Worm (Caenorhabditis elegans): Measurements from ENCODE around the gene cyp-32A1.

The cyp-32A1 gene

ce11 chrV:7826362-7826761, 44.8 kb downstream of the cyp-32A1 start:
- TF ChIP-seq ceh-9 (tag; optimal IDR thresholded peaks at IDR 0.05) (no peak), lsy-12 (tag; optimal IDR thresholded peaks at IDR 0.05) (no peak), egl-5 (tag; optimal IDR thresholded peaks at IDR 0.05) (no peak), pqm-1 (tag; optimal IDR thresholded peaks at IDR 0.05) (no peak), mdl-1 (tag; optimal IDR thresholded peaks at IDR 0.05) (no peak), unc-62 (GFP tag; optimal IDR thresholded peaks at IDR 0.05) (no peak), fkh-2 (tag; optimal IDR thresholded peaks at IDR 0.05) (no peak), jun-1 (tag; optimal IDR thresholded peaks at IDR 0.05) (no peak), lin-39 (tag; optimal IDR thresholded peaks at IDR 0.05) (no peak), snpc-4 (tag; optimal IDR thresholded peaks at IDR 0.05) (no peak), fos-1 (tag; optimal IDR thresholded peaks at IDR 0.05) (no peak), pha-4 (tag; optimal IDR thresholded peaks at IDR 0.05) (no peak), zag-1 (tag; optimal IDR thresholded peaks at IDR 0.05) (no peak), nhr-23 (tag; optimal IDR thresholded peaks at IDR 0.05) (no peak), nhr-67 (tag; optimal IDR thresholded peaks at IDR 0.05) (no peak), nfya-1 (tag; optimal IDR thresholded peaks at IDR 0.05; ENCODE audit: insufficient read depth) (no peak)

- TF ChIP-seq eor-1 (tag; optimal IDR thresholded peaks at IDR 0.05) (no peak), ZK546.5 (tag; optimal IDR thresholded peaks at IDR 0.05) (no peak), elt-3 (tag; optimal IDR thresholded peaks at IDR 0.05) (no peak), ama-1 (optimal IDR thresholded peaks at IDR 0.05) (no peak), mdl-1 (tag; optimal IDR thresholded peaks at IDR 0.05) (no peak), daf-12 (tag; optimal IDR thresholded peaks at IDR 0.05) (no peak), ceh-9 (tag; optimal IDR thresholded peaks at IDR 0.05) (no peak), ceh-82 (tag; optimal IDR thresholded peaks at IDR 0.05) (no peak)
Measured at ce11 chrV:7826917-7827316, 45.3 kb downstream of the cyp-32A1 start, which contains the start of gene mig-6. mig-6 (plus strand) TSS chrV:7827217.

DNA sequence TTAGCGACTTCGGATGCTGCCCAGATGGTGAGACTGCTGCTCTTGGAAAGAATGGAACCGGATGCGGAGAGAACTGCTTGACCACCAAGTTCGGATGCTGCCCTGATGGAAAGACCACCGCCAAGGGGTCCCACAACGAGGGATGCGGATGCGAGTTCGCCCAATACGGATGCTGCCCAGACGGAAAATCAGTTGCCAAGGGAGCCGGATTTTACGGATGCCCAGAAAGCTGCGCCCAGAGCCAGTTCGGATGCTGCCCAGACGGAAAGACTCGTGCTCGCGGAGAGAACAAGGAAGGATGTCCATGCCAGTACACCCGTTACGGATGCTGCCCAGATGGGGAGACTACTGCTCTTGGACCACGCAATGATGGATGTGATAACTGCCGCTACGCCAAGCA, 49.3 kb downstream of the cyp-32A1 start:
- TF ChIP-seq eor-1 (tag; optimal IDR thresholded peaks at IDR 0.05) (no peak), daf-12 (tag; optimal IDR thresholded peaks at IDR 0.05) (no peak), lin-15B (tag; optimal IDR thresholded peaks at IDR 0.05) (no peak)
